Fruit fly (Drosophila melanogaster): ENCODE data around the gene mts.

DNA sequence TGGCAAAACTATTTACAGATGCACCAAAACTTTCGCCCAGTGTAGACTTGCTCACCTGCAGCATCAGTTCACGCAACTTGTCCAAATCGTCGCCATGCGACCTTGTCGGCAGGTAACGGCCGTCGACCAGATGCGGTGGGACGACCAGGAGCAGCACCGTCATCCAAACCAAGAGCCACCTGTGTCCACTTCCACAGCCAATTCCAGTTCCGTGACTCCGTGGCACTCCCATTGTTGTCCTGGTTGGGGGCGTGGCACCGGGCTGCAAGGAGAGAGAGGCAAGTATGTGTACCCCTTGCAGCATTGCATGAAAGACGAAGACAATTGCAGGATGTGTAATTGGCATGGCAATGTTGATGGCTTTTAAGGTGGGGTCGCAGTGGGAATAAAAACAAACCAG lies 42.8 kb downstream of the mts start:
- TF ChIP-seq net (GFP tag; optimal IDR thresholded peaks at IDR 0.05) (no peak), CG3032 (tag; optimal IDR thresholded peaks at IDR 0.05) (no peak), Hr4 (GFP tag; optimal IDR thresholded peaks at IDR 0.05) (no peak), esn (GFP tag; optimal IDR thresholded peaks at IDR 0.05) (no peak), ss (GFP tag; optimal IDR thresholded peaks at IDR 0.05) (no peak), achi (GFP tag; optimal IDR thresholded peaks at IDR 0.05) (no peak), CG10669 (GFP tag; optimal IDR thresholded peaks at IDR 0.05) (no peak), Gug (GFP tag; IDR thresholded peaks at IDR 0.05) (no peak), Sox15 (GFP tag; optimal IDR thresholded peaks at IDR 0.05) (no peak), CG8632 (GFP tag; optimal IDR thresholded peaks at IDR 0.05) (no peak), OdsH (GFP tag; optimal IDR thresholded peaks at IDR 0.05) (no peak), fd59A (GFP tag; optimal IDR thresholded peaks at IDR 0.05) (no peak), Blimp-1 (GFP tag; optimal IDR thresholded peaks at IDR 0.05) (no peak), CG16779 (tag; optimal IDR thresholded peaks at IDR 0.05) (no peak)
